Fruit fly (Drosophila melanogaster): ENCODE data around the gene lark.

lark gene

DNA sequence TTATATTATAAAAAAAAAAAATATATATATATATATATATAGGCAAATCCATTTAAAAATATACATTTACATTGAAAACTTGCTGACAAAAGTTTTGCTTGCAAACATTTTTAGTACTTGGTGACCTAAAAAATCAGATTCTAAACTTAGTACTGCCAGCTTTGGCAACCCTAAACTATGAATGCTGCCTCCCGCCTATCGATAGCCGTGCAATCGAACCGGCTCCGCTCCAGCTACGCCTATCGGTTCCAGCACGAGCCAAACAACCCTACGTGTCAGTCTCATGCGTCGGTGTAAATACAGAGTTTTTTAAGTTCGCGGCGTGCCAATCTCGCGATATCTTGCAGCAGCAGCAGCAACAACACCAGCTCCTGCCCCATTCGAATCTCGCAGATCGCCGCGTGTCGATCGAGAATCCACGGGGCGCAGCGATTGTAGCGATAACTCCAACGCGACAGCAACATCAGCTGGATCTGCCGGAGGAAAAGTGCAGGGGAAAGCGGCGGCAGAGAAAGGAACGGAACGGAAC is 21.3 kb downstream of the lark start, which contains the start of gene Sec63:
Gene Sec63, plus strand, starts transcription at position 238 of the 529 bp plus-strand sequence.
- no peak for TF ChIP-seq CG8301 (tag; optimal IDR thresholded peaks at IDR 0.05)
- no peak for TF ChIP-seq CG17806 (tag; optimal IDR thresholded peaks at IDR 0.05)
- TF ChIP-seq CG9948 (tag; optimal IDR thresholded peaks at IDR 0.05), result no peak
- no peak for TF ChIP-seq Pif1B (GFP tag; optimal IDR thresholded peaks at IDR 0.05)
- peak; percentile 38 for TF ChIP-seq Ets98B (GFP tag; IDR thresholded peaks at IDR 0.05)
- no peak for TF ChIP-seq CG34367 (tag; optimal IDR thresholded peaks at IDR 0.05)
- no peak for TF ChIP-seq D1 (tag; optimal IDR thresholded peaks at IDR 0.05)
- TF ChIP-seq CG4496 (GFP tag; IDR thresholded peaks at IDR 0.05), result peak; percentile 26; the same call in 2 of the 3 replicates
- TF ChIP-seq CG15710 (tag; optimal IDR thresholded peaks at IDR 0.05), result no peak
- no peak for TF ChIP-seq CG32121 (GFP tag; IDR thresholded peaks at IDR 0.05)
- TF ChIP-seq CG13204 (GFP tag; optimal IDR thresholded peaks at IDR 0.05), result peak; percentile 11
- no peak for TF ChIP-seq CG8159 (tag; optimal IDR thresholded peaks at IDR 0.05)
- TF ChIP-seq gl (tag; optimal IDR thresholded peaks at IDR 0.05), result no peak

DNA sequence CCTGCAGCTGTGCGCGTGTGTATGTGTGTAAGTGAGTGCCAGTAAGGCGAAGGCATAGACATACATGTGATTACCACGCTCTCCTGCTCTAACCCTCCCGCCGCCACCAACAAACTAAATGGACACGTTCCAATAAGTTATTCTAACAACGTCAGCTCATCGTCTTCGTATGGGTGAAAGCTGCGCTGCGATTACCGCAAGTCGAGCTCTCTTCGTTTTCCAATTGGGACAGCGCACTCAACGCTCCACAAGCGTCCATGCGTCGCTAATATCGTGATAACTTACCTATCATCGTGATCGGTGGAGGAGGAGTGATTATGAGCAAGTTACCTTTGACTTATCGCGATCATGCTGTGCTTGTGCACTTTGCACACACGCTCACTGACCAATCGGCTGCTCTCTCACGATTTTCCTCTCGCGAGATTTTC is 22.0 kb downstream of the lark start:
- TF ChIP-seq CG8159 (tag; optimal IDR thresholded peaks at IDR 0.05) (no peak), Ets98B (GFP tag; IDR thresholded peaks at IDR 0.05) (peak; percentile 94), Pif1A (GFP tag; optimal IDR thresholded peaks at IDR 0.05) (peak; percentile 75), CG17806 (tag; optimal IDR thresholded peaks at IDR 0.05) (no peak), D1 (tag; optimal IDR thresholded peaks at IDR 0.05) (no peak), CG14655 (GFP tag; optimal IDR thresholded peaks at IDR 0.05) (no peak), Pif1B (GFP tag; optimal IDR thresholded peaks at IDR 0.05) (peak; percentile 61), CG9948 (tag; optimal IDR thresholded peaks at IDR 0.05) (peak; percentile 16), EcR (GFP tag; optimal IDR thresholded peaks at IDR 0.05) (no peak), gl (tag; optimal IDR thresholded peaks at IDR 0.05) (peak; percentile 4), CG8301 (tag; optimal IDR thresholded peaks at IDR 0.05) (peak; percentile 26), fd96Ca (GFP tag; IDR thresholded peaks at IDR 0.05) (peak; percentile 79; the same call in 2 of the 3 replicates), CG34367 (tag; optimal IDR thresholded peaks at IDR 0.05) (no peak), CG12605 (GFP tag; IDR thresholded peaks at IDR 0.05) (peak; percentile 83), rn (GFP tag; IDR thresholded peaks at IDR 0.05) (no peak), CG32121 (GFP tag; IDR thresholded peaks at IDR 0.05) (no peak), CG10348 (GFP tag; IDR thresholded peaks at IDR 0.05) (no peak), Snoo (tag; optimal IDR thresholded peaks at IDR 0.05) (no peak), CG4496 (GFP tag; IDR thresholded peaks at IDR 0.05) (peak; percentile 81), CG13204 (GFP tag; optimal IDR thresholded peaks at IDR 0.05) (no peak), CG15710 (tag; optimal IDR thresholded peaks at IDR 0.05) (no peak)

DNA sequence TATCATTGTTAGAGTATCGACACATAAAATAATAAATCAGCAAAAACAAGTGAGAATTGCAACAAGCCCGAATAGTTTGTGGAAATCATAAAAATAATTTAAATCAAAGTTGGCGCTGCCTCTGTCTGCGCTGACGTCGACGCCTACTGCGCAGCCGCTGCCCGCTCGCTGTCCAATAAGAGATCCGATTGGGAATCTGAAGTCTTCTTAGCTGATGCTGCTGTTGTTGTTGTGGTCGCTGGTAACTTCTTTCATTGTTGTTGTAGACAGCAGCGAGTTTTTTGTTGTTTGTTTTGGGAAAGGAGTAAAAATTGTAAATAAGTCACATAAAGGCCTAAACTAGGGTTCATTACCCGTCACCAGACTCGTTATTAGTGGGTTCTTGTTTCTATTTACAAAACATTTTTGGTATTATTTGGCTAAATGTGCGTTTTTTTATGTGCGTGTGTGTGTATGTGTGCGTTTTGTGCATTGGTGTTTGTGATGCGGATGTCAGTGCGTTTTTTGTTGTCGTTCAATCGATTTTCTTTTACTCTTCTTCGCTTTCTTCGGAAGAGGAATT is 25.7 kb downstream of the lark start:
- TF ChIP-seq CG10348 (GFP tag; IDR thresholded peaks at IDR 0.05), result no peak
- no peak for TF ChIP-seq fd96Ca (GFP tag; IDR thresholded peaks at IDR 0.05)
- TF ChIP-seq rn (GFP tag; IDR thresholded peaks at IDR 0.05), result no peak
- no peak for TF ChIP-seq Snoo (tag; optimal IDR thresholded peaks at IDR 0.05)

DNA sequence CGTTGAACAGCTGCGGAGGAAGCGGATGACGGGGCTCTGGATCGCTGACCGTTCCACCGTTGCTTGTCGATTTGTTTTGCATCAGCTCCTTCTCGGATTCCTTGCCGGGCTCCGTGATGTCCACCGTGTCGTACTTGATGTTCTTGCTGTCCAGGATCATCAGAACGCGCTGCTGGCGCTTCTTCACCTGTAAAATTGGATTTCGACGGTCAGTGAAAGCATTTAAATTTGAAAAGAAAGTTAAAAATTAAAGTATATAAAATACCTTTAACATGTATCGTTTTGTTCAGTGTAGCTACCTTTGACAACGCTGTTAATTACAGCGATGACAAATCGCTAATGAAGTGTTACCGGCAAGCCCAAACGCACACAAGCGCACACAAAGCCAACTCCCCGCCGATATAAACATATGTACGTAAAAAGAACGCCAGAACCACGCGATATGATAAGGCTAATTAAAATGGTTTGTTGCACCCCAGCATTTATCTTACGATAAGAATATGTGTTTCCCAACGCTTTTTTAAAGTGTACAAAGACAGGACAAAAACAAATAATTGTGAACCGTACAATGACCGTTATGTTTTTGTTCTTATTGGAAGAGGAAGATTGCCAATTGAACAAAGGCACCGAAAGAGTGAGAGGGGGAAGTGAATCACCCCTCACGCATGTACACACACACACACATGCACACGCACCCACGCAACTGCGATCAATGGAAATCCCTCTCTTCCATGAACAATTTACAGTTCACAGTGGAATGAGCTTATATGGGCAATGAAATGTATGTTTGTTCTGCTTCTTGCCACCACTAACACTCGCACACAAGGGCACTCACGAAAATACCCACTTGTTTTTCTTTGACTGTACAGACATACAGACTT is 29.0 kb downstream of the lark start:
- TF ChIP-seq Pif1B (GFP tag; optimal IDR thresholded peaks at IDR 0.05) (peak; percentile 18), CG8159 (tag; optimal IDR thresholded peaks at IDR 0.05) (peak; percentile 41), Snoo (tag; optimal IDR thresholded peaks at IDR 0.05) (peak; percentile 16), CG4496 (GFP tag; IDR thresholded peaks at IDR 0.05) (peak; percentile 60; the same call in 2 of the 3 replicates), CG10348 (GFP tag; IDR thresholded peaks at IDR 0.05) (no peak), EcR (GFP tag; optimal IDR thresholded peaks at IDR 0.05) (peak; percentile 93), CG8301 (tag; optimal IDR thresholded peaks at IDR 0.05) (peak; percentile 33), CG9948 (tag; optimal IDR thresholded peaks at IDR 0.05) (no peak), Pif1A (GFP tag; optimal IDR thresholded peaks at IDR 0.05) (peak; percentile 18), CG12605 (GFP tag; IDR thresholded peaks at IDR 0.05) (no peak), CG32121 (GFP tag; IDR thresholded peaks at IDR 0.05) (peak; percentile 43; the same call in 1 of the 2 replicates)

dm6 chr3L:7368934-7369333 is 29.9 kb downstream of the lark start, which contains the start of gene Sh3beta:
Gene Sh3beta (minus strand): TSS chr3L:7369260.
- no peak for TF ChIP-seq Pif1A (GFP tag; optimal IDR thresholded peaks at IDR 0.05)
- no peak for TF ChIP-seq rn (GFP tag; IDR thresholded peaks at IDR 0.05)
- TF ChIP-seq CG10348 (GFP tag; IDR thresholded peaks at IDR 0.05), result no peak
- no peak for TF ChIP-seq CG8301 (tag; optimal IDR thresholded peaks at IDR 0.05)
- no peak for TF ChIP-seq CG15710 (tag; optimal IDR thresholded peaks at IDR 0.05)
- TF ChIP-seq CG4496 (GFP tag; IDR thresholded peaks at IDR 0.05), result no peak
- TF ChIP-seq CG13204 (GFP tag; optimal IDR thresholded peaks at IDR 0.05), result no peak
- no peak for TF ChIP-seq EcR (GFP tag; optimal IDR thresholded peaks at IDR 0.05)
- TF ChIP-seq CG12605 (GFP tag; IDR thresholded peaks at IDR 0.05), result no peak
- TF ChIP-seq Ets98B (GFP tag; IDR thresholded peaks at IDR 0.05), result no peak
- no peak for TF ChIP-seq Snoo (tag; optimal IDR thresholded peaks at IDR 0.05)
- TF ChIP-seq CG34367 (tag; optimal IDR thresholded peaks at IDR 0.05), result no peak
- no peak for TF ChIP-seq gl (tag; optimal IDR thresholded peaks at IDR 0.05)
- no peak for TF ChIP-seq CG8159 (tag; optimal IDR thresholded peaks at IDR 0.05)
- no peak for TF ChIP-seq CG9948 (tag; optimal IDR thresholded peaks at IDR 0.05)
- no peak for TF ChIP-seq Pif1B (GFP tag; optimal IDR thresholded peaks at IDR 0.05)
